Worm (Caenorhabditis elegans) whole organism, mixed stage, embryonic: ENCODE results near the gene F23D12.3.

Experiments used
- M03D4.4 ChIP-seq: sonication (generic microtip); optimal IDR thresholded peaks from 2 replicates; lab custom pipeline; 2017; ENCODE audit warnings: mild to moderate bottlenecking, missing genetic modification characterization, missing compliant biosample characterization
- ceh-43 ChIP-seq: fragments of 200-800 bp; sonication (Bioruptor generic); optimal IDR thresholded peaks from 2 replicates; lab custom pipeline; 2018; ENCODE audit warnings: mild to moderate bottlenecking, missing genetic modification characterization, moderate library complexity, missing compliant biosample characterization
- mep-1 ChIP-seq: fragments of 150-350 bp; optimal IDR thresholded peaks from 2 replicates; lab custom pipeline; 2017; ENCODE audit warnings: missing biosample characterization, missing genetic modification reagents, missing genetic modification characterization, inconsistent platforms
- pha-4 ChIP-seq: fragments of 150-350 bp; optimal IDR thresholded peaks from 2 replicates; lab custom pipeline; 2018; ENCODE audit warnings: missing biosample characterization, missing genetic modification reagents, missing genetic modification characterization

DNA sequence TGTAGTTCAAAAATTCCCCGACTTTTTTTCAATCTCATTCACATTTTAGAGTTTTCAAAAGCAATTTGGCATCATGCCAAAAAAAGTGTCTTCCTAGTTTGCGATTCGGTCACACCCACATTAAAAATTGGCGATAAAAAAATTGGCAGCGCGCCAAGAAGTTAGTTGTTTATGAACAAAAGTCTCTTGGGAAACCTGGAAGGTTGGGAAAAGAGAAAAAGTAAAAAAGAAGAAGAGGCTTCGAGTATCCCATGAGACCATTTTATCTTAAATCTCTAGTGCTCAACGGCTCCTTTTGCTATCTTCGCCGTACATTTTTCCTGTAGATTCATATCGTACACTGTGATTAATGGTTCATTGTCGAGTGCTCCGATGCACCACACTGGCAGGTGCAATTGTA lies 45.4 kb downstream of the F23D12.3 start:
- no peak for TF ChIP-seq ceh-43 (GFP tag; lab: Kevin White, UChicago)
- no peak for TF ChIP-seq pha-4 (tag; lab: Kevin White, UChicago)
- TF ChIP-seq mep-1: no peak
- TF ChIP-seq M03D4.4 (tag; lab: Kevin White, UChicago): no peak
